Fruit fly (Drosophila melanogaster) whole organism, embryonic: ENCODE measurements around the gene CG13894.

Experiments
- CG10431 ChIP-seq: fragments of 200-800 bp; sonication (Bioruptor generic); optimal IDR thresholded peaks from 3 replicates; lab custom pipeline; 2018; ENCODE audit warnings: missing biosample characterization, mild to moderate bottlenecking, missing genetic modification characterization
- CG11247 ChIP-seq: fragments of 200-800 bp; sonication (Bioruptor generic); IDR thresholded peaks from 2 replicates; pipeline ENCODE4 v1.3.6; 2022; ENCODE audit warnings: missing biosample characterization, missing genetic modification characterization
- CG11504 ChIP-seq: fragments of 200-800 bp; sonication (Bioruptor generic); optimal IDR thresholded peaks from 3 replicates; lab custom pipeline; 2019; ENCODE audit warnings: missing biosample characterization, mild to moderate bottlenecking, missing genetic modification characterization, moderate library complexity
- CG11723 ChIP-seq: fragments of 200-800 bp; sonication (Bioruptor generic); optimal IDR thresholded peaks from 2 replicates; lab custom pipeline; 2017; ENCODE audit warnings: missing biosample characterization, mild to moderate bottlenecking, missing genetic modification characterization
- CG12236 ChIP-seq: fragments of 200-800 bp; sonication (Bioruptor generic); optimal IDR thresholded peaks from 2 replicates; lab custom pipeline; 2016; ENCODE audit warnings: missing biosample characterization, missing genetic modification characterization
- CG13624 ChIP-seq: fragments of 200-800 bp; sonication (Bioruptor generic); optimal IDR thresholded peaks from 2 replicates; lab custom pipeline; 2016; ENCODE audit warnings: missing biosample characterization, missing genetic modification characterization
- CG14050 ChIP-seq: fragments of 200-800 bp; sonication (Bioruptor generic); IDR thresholded peaks from 3 replicates; pipeline ENCODE4 v1.3.6; 2022; ENCODE audit warnings: missing biosample characterization, missing genetic modification characterization
- CG14667 ChIP-seq: fragments of 200-800 bp; sonication (Bioruptor generic); IDR thresholded peaks from 2 replicates; pipeline ENCODE4 v1.3.6; 2022; ENCODE audit warnings: missing biosample characterization, missing genetic modification characterization
- CG14965 ChIP-seq: fragments of 200-800 bp; sonication (Bioruptor generic); optimal IDR thresholded peaks from 2 replicates; lab custom pipeline; 2016; ENCODE audit warnings: missing biosample characterization, missing genetic modification characterization, borderline replicate concordance
- CG15269 ChIP-seq: fragments of 200-800 bp; sonication (Bioruptor generic); optimal IDR thresholded peaks from 2 replicates; lab custom pipeline; 2018; ENCODE audit warnings: missing biosample characterization, mild to moderate bottlenecking, missing genetic modification characterization, moderate library complexity
- CG16779 ChIP-seq: fragments of 200-800 bp; sonication (Bioruptor generic); IDR thresholded peaks from 2 replicates; pipeline ENCODE4 v1.3.6; 2022; ENCODE audit warnings: missing biosample characterization, missing genetic modification characterization
- CG32532 ChIP-seq: fragments of 200-800 bp; sonication (Bioruptor generic); IDR thresholded peaks from 2 replicates; pipeline ENCODE4 v1.3.6; 2022; ENCODE audit warnings: missing biosample characterization, missing genetic modification characterization
- CG3407 ChIP-seq: fragments of 200-800 bp; sonication (Bioruptor generic); optimal IDR thresholded peaks from 2 replicates; lab custom pipeline; 2018; ENCODE audit warnings: missing biosample characterization, mild to moderate bottlenecking, missing genetic modification characterization
- CG3995 ChIP-seq: fragments of 200-800 bp; sonication (Bioruptor generic); optimal IDR thresholded peaks from 3 replicates; lab custom pipeline; 2016; ENCODE audit warnings: missing biosample characterization, missing genetic modification characterization
- CG4707 ChIP-seq: fragments of 200-800 bp; sonication (Bioruptor generic); optimal IDR thresholded peaks from 2 replicates; lab custom pipeline; 2018; ENCODE audit warnings: missing biosample characterization, mild to moderate bottlenecking, missing genetic modification characterization, moderate library complexity
- CG6654 ChIP-seq: fragments of 200-800 bp; sonication (Bioruptor generic); optimal IDR thresholded peaks from 2 replicates; lab custom pipeline; 2017; ENCODE audit warnings: missing biosample characterization, mild to moderate bottlenecking, missing genetic modification characterization
- CG6683 ChIP-seq: fragments of 200-800 bp; sonication (Bioruptor generic); optimal IDR thresholded peaks from 2 replicates; lab custom pipeline; 2017; ENCODE audit warnings: missing biosample characterization, mild to moderate bottlenecking, missing genetic modification characterization, missing genetic modification reagents
- CG7271 ChIP-seq: fragments of 200-800 bp; sonication (Bioruptor generic); optimal IDR thresholded peaks from 2 replicates; lab custom pipeline; 2018; ENCODE audit warnings: missing biosample characterization, mild to moderate bottlenecking, missing genetic modification characterization, moderate library complexity
- CG8089 ChIP-seq: fragments of 200-800 bp; sonication (Bioruptor generic); optimal IDR thresholded peaks from 3 replicates; lab custom pipeline; 2016; ENCODE audit warnings: missing biosample characterization, missing genetic modification characterization
- CG8944 ChIP-seq: fragments of 200-800 bp; sonication (Bioruptor generic); optimal IDR thresholded peaks from 3 replicates; lab custom pipeline; 2016; ENCODE audit warnings: missing biosample characterization, missing genetic modification characterization
- CG9727 ChIP-seq: fragments of 200-800 bp; sonication (Bioruptor generic); optimal IDR thresholded peaks from 3 replicates; lab custom pipeline; 2017; ENCODE audit warnings: missing biosample characterization, mild to moderate bottlenecking, missing genetic modification characterization
- CHES-1-like ChIP-seq: fragments of 200-800 bp; sonication (Bioruptor generic); optimal IDR thresholded peaks from 2 replicates; lab custom pipeline; 2016; ENCODE audit warnings: missing biosample characterization, missing genetic modification characterization
- Dip3 ChIP-seq: fragments of 200-800 bp; sonication (Bioruptor generic); optimal IDR thresholded peaks from 3 replicates; lab custom pipeline; 2016; ENCODE audit warnings: missing biosample characterization, missing genetic modification characterization
- Dref ChIP-seq: fragments of 200-800 bp; sonication (Bioruptor generic); IDR thresholded peaks from 2 replicates; pipeline ENCODE4 v1.3.6; 2022; ENCODE audit warnings: missing biosample characterization, missing genetic modification characterization
- ERR ChIP-seq: fragments of 200-800 bp; sonication (Bioruptor generic); optimal IDR thresholded peaks from 2 replicates; lab custom pipeline; 2016; ENCODE audit warnings: missing biosample characterization, missing genetic modification characterization
- Ets97D ChIP-seq: fragments of 200-800 bp; sonication (Bioruptor generic); optimal IDR thresholded peaks from 3 replicates; lab custom pipeline; 2016; ENCODE audit warnings: missing biosample characterization, missing genetic modification characterization
- Hr51 ChIP-seq, 2 experiments: fragments of 200-800 bp; sonication (Bioruptor generic); optimal IDR thresholded peaks; 2 replicates in 1 of 2; 3 replicates in 1 of 2; lab custom pipeline; 2016 to 2018; ENCODE audit warnings: missing biosample characterization in 2 of 2, missing genetic modification characterization in 2 of 2, mild to moderate bottlenecking in 1 of 2, moderate library complexity in 1 of 2
- Lim3 ChIP-seq: fragments of 200-800 bp; sonication (Bioruptor generic); IDR thresholded peaks from 2 replicates; pipeline ENCODE4 v1.3.6; 2022; ENCODE audit warnings: missing biosample characterization, missing genetic modification characterization
- Myb ChIP-seq: fragments of 200-800 bp; sonication (Bioruptor generic); optimal IDR thresholded peaks from 2 replicates; lab custom pipeline; 2016; ENCODE audit warnings: missing biosample characterization, missing genetic modification characterization
- Nf-YA ChIP-seq: fragments of 200-800 bp; sonication (Bioruptor generic); IDR thresholded peaks from 2 replicates; pipeline ENCODE4 v1.3.6; 2022; ENCODE audit warnings: missing biosample characterization, missing genetic modification characterization
- Sry-δ ChIP-seq: fragments of 200-800 bp; sonication (Bioruptor generic); optimal IDR thresholded peaks from 2 replicates; lab custom pipeline; 2016; ENCODE audit warnings: missing biosample characterization, missing genetic modification characterization
- Trl ChIP-seq, 3 experiments: fragments of >200 bp in 2 of 3; fragments of 200-800 bp in 1 of 3; sonication (Bioruptor generic) in 1 of 3; optimal IDR thresholded peaks; 2 replicates in 1 of 3; 3 replicates in 2 of 3; lab custom pipeline; 2016 to 2017; ENCODE audit warnings: missing biosample characterization in 1 of 3, missing genetic modification characterization in 1 of 3
- ato ChIP-seq: fragments of 200-800 bp; sonication (Bioruptor generic); IDR thresholded peaks from 2 replicates; pipeline ENCODE4 v1.3.6; 2022; ENCODE audit warnings: missing biosample characterization, missing genetic modification characterization; ENCODE audit not compliant: partially characterized antibody
- corto ChIP-seq: fragments of 200-800 bp; sonication (Bioruptor generic); optimal IDR thresholded peaks from 2 replicates; lab custom pipeline; 2016; ENCODE audit warnings: missing biosample characterization, mild to moderate bottlenecking, missing genetic modification characterization, moderate library complexity
- da ChIP-seq: fragments of 200-800 bp; sonication (Bioruptor generic); optimal IDR thresholded peaks from 2 replicates; lab custom pipeline; 2016; ENCODE audit warnings: missing biosample characterization, missing genetic modification characterization
- fd64A ChIP-seq: fragments of 200-800 bp; sonication (Bioruptor generic); optimal IDR thresholded peaks from 3 replicates; lab custom pipeline; 2018; ENCODE audit warnings: missing biosample characterization, mild to moderate bottlenecking, missing genetic modification characterization
- knrl ChIP-seq: fragments of 200-800 bp; sonication (Bioruptor generic); IDR thresholded peaks from 3 replicates; pipeline ENCODE4 v1.3.6; 2022; ENCODE audit warnings: missing biosample characterization, missing genetic modification characterization; ENCODE audit not compliant: partially characterized antibody
- mld ChIP-seq: fragments of 200-800 bp; sonication (Bioruptor generic); IDR thresholded peaks from 3 replicates; pipeline ENCODE4 v1.3.6; 2022; ENCODE audit warnings: missing biosample characterization, missing genetic modification characterization; ENCODE audit not compliant: partially characterized antibody
- psq ChIP-seq: fragments of 200-800 bp; sonication (Bioruptor generic); optimal IDR thresholded peaks from 2 replicates; lab custom pipeline; 2017; ENCODE audit warnings: missing biosample characterization, missing genetic modification characterization
- ranshi ChIP-seq: fragments of 200-800 bp; sonication (Bioruptor generic); IDR thresholded peaks from 2 replicates; pipeline ENCODE4 v1.3.6; 2022; ENCODE audit warnings: missing biosample characterization, missing genetic modification characterization
- rib ChIP-seq: fragments of 200-800 bp; sonication (Bioruptor generic); IDR thresholded peaks from 2 replicates; pipeline ENCODE4 v1.3.6; 2022; ENCODE audit warnings: missing biosample characterization, missing genetic modification characterization
- scrt ChIP-seq: fragments of 200-800 bp; sonication (Bioruptor generic); optimal IDR thresholded peaks from 2 replicates; lab custom pipeline; 2018; ENCODE audit warnings: missing biosample characterization, mild to moderate bottlenecking, missing genetic modification characterization, moderate library complexity
- sd ChIP-seq: fragments of 200-800 bp; sonication (Bioruptor generic); optimal IDR thresholded peaks from 3 replicates; lab custom pipeline; 2018; ENCODE audit warnings: missing biosample characterization, mild to moderate bottlenecking, missing genetic modification characterization, moderate library complexity
- slp2 ChIP-seq: fragments of 200-800 bp; sonication (Bioruptor generic); optimal IDR thresholded peaks from 2 replicates; lab custom pipeline; 2016; ENCODE audit warnings: missing biosample characterization, missing genetic modification characterization
- so ChIP-seq: fragments of 200-800 bp; sonication (Bioruptor generic); IDR thresholded peaks from 3 replicates; pipeline ENCODE4 v1.3.6; 2022; ENCODE audit warnings: missing biosample characterization, missing genetic modification characterization
- sqz ChIP-seq: fragments of 200-800 bp; sonication (Bioruptor generic); optimal IDR thresholded peaks from 3 replicates; lab custom pipeline; 2018; ENCODE audit warnings: missing biosample characterization, mild to moderate bottlenecking, missing genetic modification characterization
- unpg ChIP-seq: fragments of 200-800 bp; sonication (Bioruptor generic); optimal IDR thresholded peaks from 3 replicates; lab custom pipeline; 2018; ENCODE audit warnings: missing biosample characterization, mild to moderate bottlenecking, missing genetic modification characterization, moderate library complexity
- vnd ChIP-seq: fragments of 200-800 bp; sonication (Bioruptor generic); IDR thresholded peaks from 3 replicates; pipeline ENCODE4 v1.3.6; 2022; ENCODE audit warnings: missing biosample characterization, missing genetic modification characterization; ENCODE audit not compliant: partially characterized antibody
- yki ChIP-seq: fragments of >200 bp; optimal IDR thresholded peaks from 3 replicates; lab custom pipeline; 2018
- zfh1 ChIP-seq: fragments of 200-800 bp; sonication (Bioruptor generic); IDR thresholded peaks from 3 replicates; pipeline ENCODE4 v1.3.6; 2022; ENCODE audit warnings: missing biosample characterization, missing genetic modification characterization

The CG13894 gene

DNA sequence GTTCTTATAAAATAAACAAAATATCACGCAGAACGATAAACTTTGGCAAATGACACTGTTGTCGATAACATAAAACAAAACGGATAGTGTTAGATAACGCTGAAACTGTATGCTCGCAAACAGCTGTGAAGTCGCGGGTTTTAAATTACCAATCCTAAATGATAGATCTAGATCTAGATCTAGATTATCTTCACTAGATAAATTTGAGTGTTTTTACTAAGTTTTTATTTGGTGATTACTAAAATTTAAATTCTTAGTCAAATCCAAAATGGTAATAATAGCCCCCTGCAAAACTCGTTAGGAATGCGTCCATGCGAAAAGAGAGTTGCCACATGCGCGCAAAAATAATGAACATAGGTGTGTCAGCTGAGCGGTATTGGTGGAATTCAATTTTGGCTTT, 44.9 kb downstream of the CG13894 start, which contains the start of the genes MED30 and Rev1 (continued):
- TF ChIP-seq CG7271 (tag; lab: Kevin White, UChicago) (peak; percentile 82), ERR (peak; percentile 94), scrt (GFP tag; lab: Kevin White, UChicago) (peak; percentile 81), Dip3 (GFP tag; lab: Kevin White, UChicago) (peak; percentile 97), CG11723 (GFP tag; lab: Kevin White, UChicago) (peak; percentile 88), Ets97D (peak; percentile 93), CHES-1-like (GFP tag; lab: Kevin White, UChicago) (peak; percentile 98), CG3407 (peak; percentile 73), sqz (peak; percentile 74), CG10431 (GFP tag; lab: Kevin White, UChicago) (peak; percentile 67), so (GFP tag; lab: Robert Waterston, UW) (peak; percentile 88; the same call in 2 of the 3 replicates), CG9727 (GFP tag; lab: Kevin White, UChicago) (peak; percentile 86), CG12236 (peak; percentile 87), fd64A (peak; percentile 65), Nf-YA (GFP tag; lab: Robert Waterston, UW) (peak; percentile 85), CG13624 (GFP tag; lab: Kevin White, UChicago) (peak; percentile 98), Myb (GFP tag; lab: Kevin White, UChicago) (peak; percentile 88), slp2 (GFP tag; lab: Kevin White, UChicago) (peak; percentile 95), CG6683 (GFP tag; lab: Kevin White, UChicago) (peak; percentile 85), Dref (GFP tag; lab: Robert Waterston, UW) (peak; percentile 70), unpg (GFP tag; lab: Kevin White, UChicago) (peak; percentile 94), CG32532 (GFP tag; lab: Robert Waterston, UW) (peak; percentile 95), zfh1 (GFP tag; lab: Robert Waterston, UW) (peak; percentile 95), vnd (GFP tag; lab: Robert Waterston, UW) (no peak), Trl (optimal IDR thresholded peaks at IDR 0.05; lab: Kevin White, UChicago) (no peak), Trl (GFP tag; optimal IDR thresholded peaks at IDR 0.05; lab: Kevin White, UChicago) (peak; percentile 98), Lim3 (0 out of 2 replicates have a peak, but pooled peaks have one; percentile 5), CG14667 (GFP tag; lab: Robert Waterston, UW) (peak; percentile 84), rib (GFP tag; lab: Robert Waterston, UW) (peak; percentile 86), CG11247 (peak; percentile 92), ranshi (GFP tag; lab: Robert Waterston, UW) (peak; percentile 87), knrl (GFP tag; lab: Robert Waterston, UW) (0 out of 3 replicates have a peak, but pooled peaks have one; percentile 29), ato (GFP tag; lab: Robert Waterston, UW) (no peak), Hr51 (GFP tag; optimal IDR thresholded peaks at IDR 0.05; lab: Kevin White, UChicago) (peak; percentile 92 to 97), CG3995 (GFP tag; lab: Kevin White, UChicago) (peak; percentile 90), da (GFP tag; lab: Kevin White, UChicago) (peak; percentile 88), CG15269 (peak; percentile 93), yki (no peak), CG16779 (GFP tag; lab: Robert Waterston, UW) (peak; percentile 89), CG6654 (GFP tag; lab: Kevin White, UChicago) (peak; percentile 52), Sry-δ (peak; percentile 80), corto (GFP tag; lab: Kevin White, UChicago) (peak; percentile 57), mld (GFP tag; lab: Robert Waterston, UW) (no peak), CG14965 (GFP tag; lab: Kevin White, UChicago) (peak; percentile 35), CG8944 (GFP tag; lab: Kevin White, UChicago) (peak; percentile 97), CG11504 (peak; percentile 92), psq (GFP tag; lab: Kevin White, UChicago) (peak; percentile 82), CG14050 (peak; percentile 81), sd (tag; lab: Kevin White, UChicago) (peak; percentile 91), CG8089 (GFP tag; lab: Kevin White, UChicago) (peak; percentile 87), CG4707 (GFP tag; lab: Kevin White, UChicago) (peak; percentile 71)
